Worm (Caenorhabditis elegans) whole organism, L3 larva: Measurements from ENCODE around the gene kup-1.

Experiments used
- ama-1 ChIP-seq: fragments of 150-350 bp; optimal IDR thresholded peaks from 2 replicates; lab custom pipeline; 2018
- ceh-9 ChIP-seq: sonication (generic microtip); optimal IDR thresholded peaks from 2 replicates; lab custom pipeline; 2018; ENCODE audit warnings: missing biosample characterization, missing genetic modification characterization
- lin-39 ChIP-seq: fragments of 150-350 bp; optimal IDR thresholded peaks from 2 replicates; lab custom pipeline; 2018; ENCODE audit warnings: missing biosample characterization, missing genetic modification reagents, missing genetic modification characterization
- nhr-237 ChIP-seq: fragments of 150-350 bp; optimal IDR thresholded peaks from 2 replicates; lab custom pipeline; 2014; ENCODE audit warnings: missing biosample characterization, missing genetic modification characterization
- nhr-28 ChIP-seq: fragments of 150-350 bp; optimal IDR thresholded peaks from 2 replicates; lab custom pipeline; 2014; ENCODE audit warnings: missing biosample characterization, missing genetic modification characterization
- nhr-77 ChIP-seq: fragments of 150-350 bp; optimal IDR thresholded peaks from 2 replicates; lab custom pipeline; 2014; ENCODE audit warnings: missing biosample characterization, missing genetic modification characterization
- tbx-2 ChIP-seq: sonication (generic microtip); optimal IDR thresholded peaks from 2 replicates; lab custom pipeline; 2016; ENCODE audit warnings: mild to moderate bottlenecking, missing genetic modification characterization, missing compliant biosample characterization
- unc-39 ChIP-seq: sonication (generic microtip); optimal IDR thresholded peaks from 4 replicates; lab custom pipeline; 2017; ENCODE audit warnings: missing biosample characterization, missing genetic modification characterization

- no peak for TF ChIP-seq unc-39
- TF ChIP-seq lin-39: no peak
- no peak for TF ChIP-seq ceh-9 (tag; lab: Kevin White, UChicago)
- TF ChIP-seq ama-1 (lab: Kevin White, UChicago): no peak
- no peak for TF ChIP-seq nhr-237 (tag; lab: Kevin White, UChicago)
- no peak for TF ChIP-seq tbx-2
- TF ChIP-seq nhr-77 (tag; lab: Kevin White, UChicago): no peak
- no peak for TF ChIP-seq nhr-28 (tag; lab: Kevin White, UChicago)
Observed at ce11 chrV:12071483-12071882, 30.8 kb upstream of the kup-1 start.
